Fruit fly (Drosophila melanogaster): Measurements from ENCODE around the gene Nepl17.

The Nepl17 gene

DNA sequence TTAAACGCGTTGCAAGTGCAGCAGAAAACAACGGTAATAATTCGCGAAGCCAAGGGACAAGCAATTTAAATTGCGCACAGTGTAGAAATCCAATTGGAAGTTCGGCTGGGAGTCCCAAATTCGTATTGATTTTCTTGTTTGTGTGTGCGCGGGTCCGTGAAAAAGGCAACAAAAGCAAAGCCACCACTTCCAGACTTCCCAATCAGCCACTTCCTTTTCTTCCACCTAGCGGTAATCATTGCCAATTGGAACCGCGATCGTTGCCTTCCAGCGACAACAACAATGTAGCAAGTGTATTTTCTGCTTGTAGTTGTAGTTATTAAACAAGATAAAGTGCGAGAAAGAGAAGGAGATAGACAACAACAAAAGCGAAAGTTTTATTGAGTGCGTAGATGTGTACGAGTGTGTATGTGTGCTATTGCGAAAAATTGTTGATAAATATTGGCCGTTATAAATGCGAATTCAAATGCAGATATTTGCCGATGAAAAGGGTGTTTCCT lies 27.3 kb upstream of the Nepl17 start:
- TF ChIP-seq EcR (GFP tag; optimal IDR thresholded peaks at IDR 0.05) (no peak), Dll (optimal IDR thresholded peaks at IDR 0.05) (no peak), usp (GFP tag; optimal IDR thresholded peaks at IDR 0.05) (no peak), psq (optimal IDR thresholded peaks at IDR 0.05) (no peak)

DNA sequence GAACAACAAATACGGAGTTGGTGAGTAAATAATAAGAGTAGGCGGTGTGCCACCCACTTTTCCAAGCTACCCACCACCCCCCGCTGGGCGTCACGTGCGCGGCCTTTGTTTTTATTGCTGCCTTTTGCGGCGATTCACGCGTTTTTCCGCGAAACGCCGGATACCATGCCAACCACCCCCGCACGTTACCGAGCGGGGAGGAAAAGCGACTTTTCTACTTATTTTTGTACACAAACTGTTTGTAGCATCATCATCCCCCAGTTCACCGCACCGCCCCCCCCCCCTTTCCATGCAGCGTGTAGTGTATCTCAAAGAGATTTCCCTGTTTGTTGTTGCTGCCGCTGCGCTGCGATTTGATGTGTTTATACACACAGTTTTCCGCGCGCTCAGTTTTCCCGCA lies 26.7 kb upstream of the Nepl17 start:
- TF ChIP-seq CG8478 (optimal IDR thresholded peaks at IDR 0.05): no peak
- no peak for TF ChIP-seq Dll (optimal IDR thresholded peaks at IDR 0.05)
- no peak for TF ChIP-seq pan (optimal IDR thresholded peaks at IDR 0.05)
- TF ChIP-seq psq (optimal IDR thresholded peaks at IDR 0.05): no peak
- no peak for TF ChIP-seq EcR (GFP tag; optimal IDR thresholded peaks at IDR 0.05)
- TF ChIP-seq usp (GFP tag; optimal IDR thresholded peaks at IDR 0.05): no peak

DNA sequence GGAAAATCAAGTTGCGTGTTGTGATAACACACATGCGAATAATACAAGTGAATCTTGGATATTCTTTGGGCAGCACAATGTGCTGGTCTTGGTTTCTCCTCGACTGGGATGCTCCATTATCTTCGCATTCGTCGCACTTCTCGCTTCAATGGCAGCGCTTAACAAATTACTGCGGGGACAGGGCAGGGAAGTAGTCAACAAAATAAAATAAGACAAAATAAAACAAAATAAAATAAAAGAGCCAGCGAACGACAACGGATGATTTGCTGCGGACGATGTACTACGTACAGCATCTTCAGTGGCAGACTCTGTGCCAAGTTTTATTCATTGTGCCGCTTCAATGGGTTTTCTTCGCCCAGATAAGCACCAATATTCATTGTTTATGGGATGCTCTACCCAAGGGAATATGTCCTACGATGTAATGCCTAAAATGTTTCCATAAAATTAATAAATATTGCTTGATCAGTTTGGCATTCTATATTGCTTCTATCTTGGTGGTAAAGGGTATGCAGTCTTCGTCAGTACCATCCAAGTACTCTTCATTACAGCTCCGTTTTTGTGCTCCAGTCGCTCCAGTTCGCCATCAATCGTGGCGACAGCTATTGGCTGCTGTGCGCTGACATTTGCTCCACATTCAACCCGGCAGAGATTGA lies 25.7 kb upstream of the Nepl17 start:
- TF ChIP-seq EcR (GFP tag; optimal IDR thresholded peaks at IDR 0.05): peak in 1 of 2 experiments; percentile 22
- no peak for TF ChIP-seq CG8478 (optimal IDR thresholded peaks at IDR 0.05)
- TF ChIP-seq pan (optimal IDR thresholded peaks at IDR 0.05): peak; percentile 48

DNA sequence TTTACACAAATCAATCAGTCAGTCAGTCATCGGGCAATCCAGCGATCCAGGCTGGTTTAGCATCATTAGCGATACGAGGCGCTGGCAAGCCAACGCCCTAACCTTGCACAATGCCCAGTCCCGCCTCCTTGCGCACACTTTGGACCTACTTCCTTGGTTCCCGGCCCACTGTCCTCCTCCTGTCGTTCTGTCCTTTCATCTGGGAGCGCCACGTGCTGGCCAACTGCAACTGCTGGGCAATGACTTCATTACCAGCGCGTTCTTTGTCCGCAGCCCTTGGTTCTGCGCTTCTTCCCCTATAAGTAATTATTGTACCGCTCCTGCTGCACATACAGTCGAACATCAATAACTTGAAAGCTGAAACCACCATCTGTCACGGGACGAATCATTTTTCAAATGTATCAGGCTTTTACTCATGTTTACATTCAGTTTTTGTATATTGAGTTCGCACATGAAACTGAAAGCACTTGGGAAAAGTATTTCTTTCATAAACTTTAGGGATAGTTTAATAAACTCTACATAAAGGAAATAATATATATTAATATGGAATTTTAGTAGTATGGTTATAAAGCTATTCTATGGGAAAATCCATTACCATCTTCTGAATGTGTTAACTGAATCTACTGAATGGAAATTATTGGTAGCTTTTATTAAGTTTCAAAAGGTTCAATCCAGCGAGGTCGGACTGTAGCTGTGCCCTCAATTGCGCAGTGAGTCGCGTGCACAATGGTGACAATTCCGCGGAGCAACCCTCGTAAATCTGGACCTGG lies 25.0 kb upstream of the Nepl17 start:
- TF ChIP-seq Dll (optimal IDR thresholded peaks at IDR 0.05) (no peak), pan (optimal IDR thresholded peaks at IDR 0.05) (peak; percentile 31), EcR (GFP tag; optimal IDR thresholded peaks at IDR 0.05) (no peak)

DNA sequence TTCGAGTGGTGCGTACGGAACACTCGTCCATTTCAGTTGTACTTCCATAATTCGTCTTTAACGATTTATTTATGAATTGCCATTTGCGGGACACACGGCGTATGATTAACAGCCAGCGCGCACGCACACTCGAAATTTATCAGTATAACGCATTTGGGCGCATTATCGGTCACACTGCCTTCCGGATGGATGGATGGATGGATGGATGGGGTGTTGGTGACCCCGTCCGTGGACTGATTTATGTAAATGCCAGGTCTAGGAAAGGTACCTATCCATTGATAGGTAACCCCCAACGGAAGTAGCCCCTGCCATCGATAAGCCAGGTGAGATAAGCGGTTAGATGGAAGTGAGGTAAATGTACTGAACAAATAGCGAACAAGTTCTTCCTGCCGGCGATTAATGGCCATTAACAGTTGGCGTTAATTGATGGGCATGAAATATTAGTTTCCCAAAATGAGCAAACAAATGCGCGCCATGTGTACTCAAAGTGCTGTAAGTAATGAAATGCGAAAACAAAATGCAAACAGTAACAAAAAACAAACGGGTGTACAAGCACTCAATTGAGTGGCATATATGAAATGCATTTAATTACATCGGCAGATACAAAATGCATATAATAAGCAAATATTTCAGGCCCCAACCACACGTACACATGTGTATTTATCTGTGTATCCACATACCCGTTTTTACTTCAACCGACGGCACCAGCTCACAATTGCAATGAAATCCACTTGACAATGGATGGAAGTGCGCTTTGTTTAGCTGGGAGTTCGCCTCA lies 23.8 kb upstream of the Nepl17 start:
- TF ChIP-seq Dll (optimal IDR thresholded peaks at IDR 0.05) (no peak), EcR (GFP tag; optimal IDR thresholded peaks at IDR 0.05) (no peak), usp (GFP tag; optimal IDR thresholded peaks at IDR 0.05) (no peak)

DNA sequence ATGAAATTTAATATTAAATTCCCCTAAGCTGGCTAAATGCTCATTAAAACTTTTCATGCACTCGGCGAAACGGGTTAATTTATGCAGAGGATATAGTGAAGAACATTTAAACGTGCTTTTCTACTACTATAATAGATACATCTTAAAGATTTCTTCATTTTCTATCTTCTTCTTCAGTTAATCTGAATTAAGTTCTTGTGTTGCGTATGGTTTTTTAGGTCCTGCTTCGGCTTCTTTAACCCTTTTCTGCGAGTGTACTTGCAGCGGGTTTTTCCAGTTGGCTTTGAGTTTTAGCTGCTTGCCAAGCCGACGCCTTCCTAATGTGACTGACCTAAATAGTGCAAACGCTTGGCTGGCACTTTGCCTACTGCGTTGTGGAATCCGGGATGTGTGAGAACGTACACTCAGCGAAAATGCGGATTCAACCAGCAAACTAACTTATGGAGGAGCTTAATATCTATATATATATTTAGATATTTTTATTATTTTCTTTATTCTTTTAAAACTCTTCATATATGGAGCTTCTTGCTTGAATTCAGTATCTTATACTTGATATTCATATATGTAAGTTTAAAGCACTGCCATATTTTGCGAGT lies 21.9 kb upstream of the Nepl17 start:
- TF ChIP-seq pan (optimal IDR thresholded peaks at IDR 0.05) (no peak), usp (GFP tag; optimal IDR thresholded peaks at IDR 0.05) (no peak), psq (optimal IDR thresholded peaks at IDR 0.05) (no peak), EcR (GFP tag; optimal IDR thresholded peaks at IDR 0.05) (no peak), CG8478 (optimal IDR thresholded peaks at IDR 0.05) (no peak)

DNA sequence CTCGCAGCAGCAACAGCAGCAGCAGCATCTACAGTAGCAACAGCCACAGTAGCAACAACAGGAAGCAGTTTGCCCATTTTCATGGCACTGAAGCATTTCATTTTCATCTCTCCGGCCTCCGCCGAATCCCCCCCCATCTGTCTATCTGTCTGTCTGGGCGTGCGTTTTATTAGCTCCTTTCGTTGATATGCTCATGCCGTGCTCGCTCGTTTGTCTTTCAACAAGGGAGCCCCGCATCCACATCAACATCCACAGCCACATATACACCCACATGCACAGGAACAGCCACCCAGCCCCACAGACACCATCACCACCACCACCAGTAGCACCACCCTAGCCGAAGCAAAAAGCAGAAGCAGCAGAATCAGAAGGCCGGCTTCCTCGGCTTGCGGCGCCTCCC lies 21.2 kb upstream of the Nepl17 start:
- no peak for TF ChIP-seq CG8478 (optimal IDR thresholded peaks at IDR 0.05)
- TF ChIP-seq EcR (GFP tag; optimal IDR thresholded peaks at IDR 0.05): no peak
- TF ChIP-seq psq (optimal IDR thresholded peaks at IDR 0.05): no peak
- TF ChIP-seq pan (optimal IDR thresholded peaks at IDR 0.05): no peak
- TF ChIP-seq Dll (optimal IDR thresholded peaks at IDR 0.05): no peak
- no peak for TF ChIP-seq usp (GFP tag; optimal IDR thresholded peaks at IDR 0.05)

DNA sequence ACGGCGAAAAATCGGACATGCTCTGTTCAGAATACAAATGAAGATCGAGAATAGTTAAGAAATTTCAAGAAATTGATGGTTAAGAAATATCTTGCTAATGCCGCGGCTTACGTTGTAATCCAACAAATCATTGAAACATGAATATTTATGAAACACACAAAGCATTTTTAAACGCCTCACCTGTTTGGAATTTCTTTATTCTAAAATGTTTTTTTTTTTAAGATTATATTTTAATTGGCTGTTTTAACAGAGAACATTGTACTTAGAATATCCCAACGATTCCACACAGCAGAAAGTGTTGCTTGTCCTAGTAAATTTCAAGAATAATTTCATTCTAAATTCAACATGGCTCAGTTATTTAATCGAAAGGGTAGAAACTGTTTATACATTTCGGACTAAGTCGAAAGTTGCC lies 20.7 kb upstream of the Nepl17 start:
- no peak for TF ChIP-seq usp (GFP tag; optimal IDR thresholded peaks at IDR 0.05)
- no peak for TF ChIP-seq pan (optimal IDR thresholded peaks at IDR 0.05)
- no peak for TF ChIP-seq Dll (optimal IDR thresholded peaks at IDR 0.05)
- no peak for TF ChIP-seq CG8478 (optimal IDR thresholded peaks at IDR 0.05)
- TF ChIP-seq psq (optimal IDR thresholded peaks at IDR 0.05): no peak
- no peak for TF ChIP-seq EcR (GFP tag; optimal IDR thresholded peaks at IDR 0.05)

DNA sequence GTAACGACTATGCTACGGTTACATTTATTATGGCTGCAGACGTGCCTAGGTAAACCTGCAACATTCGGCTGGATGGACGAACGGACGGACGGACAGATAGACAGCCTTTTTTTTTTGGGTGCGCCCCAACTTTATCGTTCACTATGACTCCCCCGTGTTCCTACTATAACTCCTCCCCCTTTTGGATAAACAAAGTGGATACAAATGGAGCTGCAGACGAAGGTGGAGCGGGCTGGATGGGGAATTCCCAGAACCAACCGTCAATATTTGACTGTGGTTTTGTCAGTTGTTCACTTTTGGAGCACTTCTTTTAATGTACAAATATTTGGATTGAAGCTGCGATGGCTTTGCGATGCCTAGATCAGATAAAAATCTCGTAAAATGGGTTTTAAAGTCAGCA lies 16.6 kb upstream of the Nepl17 start:
- TF ChIP-seq Dll (optimal IDR thresholded peaks at IDR 0.05) (no peak), CG8478 (optimal IDR thresholded peaks at IDR 0.05) (no peak), pan (optimal IDR thresholded peaks at IDR 0.05) (no peak), EcR (GFP tag; optimal IDR thresholded peaks at IDR 0.05) (no peak), psq (optimal IDR thresholded peaks at IDR 0.05) (no peak), usp (GFP tag; optimal IDR thresholded peaks at IDR 0.05) (no peak)

DNA sequence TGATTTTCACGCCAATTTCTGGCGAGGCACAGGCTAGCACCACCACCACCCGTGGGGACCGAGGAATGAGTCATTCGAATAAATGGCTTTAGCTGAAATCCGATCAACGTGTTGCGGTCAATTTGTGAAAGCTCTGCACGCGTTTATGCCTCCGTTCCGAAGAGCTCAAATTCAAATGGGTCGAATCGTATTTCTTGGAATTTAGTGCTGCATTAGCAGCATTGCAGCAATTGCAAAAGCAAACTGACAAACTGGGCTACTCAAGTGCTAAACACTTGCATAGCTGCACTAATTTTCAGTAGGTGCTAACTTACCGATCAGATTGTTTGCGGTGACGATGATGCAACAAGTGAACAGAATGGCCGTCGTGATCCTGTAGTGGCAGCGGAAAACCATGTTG lies 15.9 kb upstream of the Nepl17 start:
- no peak for TF ChIP-seq usp (GFP tag; optimal IDR thresholded peaks at IDR 0.05)
- no peak for TF ChIP-seq Dll (optimal IDR thresholded peaks at IDR 0.05)
- no peak for TF ChIP-seq pan (optimal IDR thresholded peaks at IDR 0.05)
- no peak for TF ChIP-seq EcR (GFP tag; optimal IDR thresholded peaks at IDR 0.05)
- no peak for TF ChIP-seq CG8478 (optimal IDR thresholded peaks at IDR 0.05)
- TF ChIP-seq psq (optimal IDR thresholded peaks at IDR 0.05): no peak

DNA sequence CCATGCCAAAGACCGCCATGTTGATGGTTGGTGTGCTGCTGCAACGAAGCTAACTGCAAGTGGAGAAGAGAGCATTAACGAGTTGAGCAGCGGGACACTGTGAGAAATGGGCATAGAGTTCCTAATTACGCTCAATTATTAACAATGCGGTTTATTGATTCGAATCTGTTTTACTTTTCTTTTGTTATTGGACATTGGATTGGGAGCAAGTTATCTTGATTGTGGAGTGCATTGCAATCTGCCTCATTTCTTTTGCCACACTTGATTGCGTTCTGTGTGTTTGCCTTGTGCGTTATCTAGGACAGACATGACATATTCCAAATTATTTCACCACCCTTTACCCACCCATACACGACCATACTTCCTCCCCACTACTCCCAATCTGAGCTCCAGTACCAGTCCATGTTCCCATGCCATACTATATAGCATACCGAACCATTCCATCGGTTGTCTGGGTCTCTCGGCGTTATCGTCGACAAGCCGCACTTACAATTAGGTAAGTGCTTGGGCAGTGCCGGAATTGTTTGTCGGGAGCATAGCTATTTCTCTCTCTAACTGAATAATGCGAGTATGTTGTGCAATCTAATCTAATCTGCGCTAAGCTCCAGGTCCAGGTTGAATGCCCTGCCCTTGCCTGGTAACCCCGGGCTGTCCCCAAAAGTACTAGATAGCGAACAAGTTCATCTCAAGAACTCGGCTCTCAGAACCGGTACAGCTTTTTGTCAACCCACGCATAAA lies 15.2 kb upstream of the Nepl17 start:
- TF ChIP-seq EcR (GFP tag; optimal IDR thresholded peaks at IDR 0.05): peak in 1 of 2 experiments; percentile 4
- TF ChIP-seq psq (optimal IDR thresholded peaks at IDR 0.05): no peak
